Worm (Caenorhabditis elegans) whole organism, young adult: ENCODE results near the gene srg-47.

ENCODE experiments used
- Y95B8A.8 ChIP-seq: fragments of 200-800 bp; sonication (Bioruptor generic); IDR thresholded peaks from 2 replicates; pipeline ENCODE4 v1.3.6; 2022; ENCODE audit warnings: missing genetic modification reagents, missing genetic modification characterization, missing compliant biosample characterization
- ceh-91 ChIP-seq: fragments of 200-800 bp; sonication (Bioruptor generic); IDR thresholded peaks from 2 replicates; pipeline ENCODE4 v1.3.6; 2022; ENCODE audit warnings: missing genetic modification reagents, missing genetic modification characterization, missing compliant biosample characterization
- efl-1 ChIP-seq: fragments of 150-350 bp; optimal IDR thresholded peaks from 2 replicates; lab custom pipeline; 2014; ENCODE audit warnings: missing biosample characterization, missing genetic modification reagents, missing genetic modification characterization
- ekl-4 ChIP-seq: fragments of 200-800 bp; sonication (Bioruptor generic); IDR thresholded peaks from 2 replicates; pipeline ENCODE4 v1.3.6; 2022; ENCODE audit warnings: missing genetic modification reagents, missing genetic modification characterization, missing compliant biosample characterization
- lsl-1 ChIP-seq: fragments of 200-800 bp; sonication (Bioruptor generic); optimal IDR thresholded peaks from 2 replicates; lab custom pipeline; 2018; ENCODE audit warnings: mild to moderate bottlenecking, missing genetic modification characterization, moderate library complexity, missing compliant biosample characterization
- nfya-1 ChIP-seq: sonication (generic microtip); optimal IDR thresholded peaks from 2 replicates; lab custom pipeline; 2017; ENCODE audit warnings: antibody characterized with exemption, missing compliant biosample characterization, missing genetic modification characterization, borderline replicate concordance; ENCODE audit not compliant: insufficient read depth
- nhr-27 ChIP-seq: fragments of 200-800 bp; sonication (Bioruptor generic); optimal IDR thresholded peaks from 2 replicates; lab custom pipeline; 2018; ENCODE audit warnings: mild to moderate bottlenecking, missing genetic modification characterization, moderate library complexity, missing compliant biosample characterization
- nhr-80 ChIP-seq: sonication (generic microtip); optimal IDR thresholded peaks from 2 replicates; lab custom pipeline; 2016; ENCODE audit warnings: missing genetic modification characterization, missing compliant biosample characterization
- pbrm-1 ChIP-seq: fragments of 200-800 bp; sonication (Bioruptor generic); IDR thresholded peaks from 2 replicates; pipeline ENCODE4 v1.3.6; 2022; ENCODE audit warnings: missing genetic modification reagents, missing genetic modification characterization, missing compliant biosample characterization
- rec-8 ChIP-seq, 2 experiments: sonication (generic microtip); optimal IDR thresholded peaks; 2 replicates each; lab custom pipeline; 2016; ENCODE audit warnings: mild to moderate bottlenecking in 2 of 2, missing genetic modification characterization in 2 of 2, missing genetic modification reagents in 2 of 2, missing genotype in 2 of 2, missing biosample characterization in 1 of 2, missing compliant biosample characterization in 1 of 2, moderate library complexity in 1 of 2
- sdz-38 ChIP-seq: sonication (generic microtip); optimal IDR thresholded peaks from 2 replicates; lab custom pipeline; 2016; ENCODE audit warnings: missing genotype, missing genetic modification characterization, missing compliant biosample characterization
- snpc-4 ChIP-seq, 5 experiments: fragments of 150-350 bp in 1 of 5; sonication (generic microtip) in 4 of 5; optimal IDR thresholded peaks; 2 replicates each; lab custom pipeline; 2014 to 2018; ENCODE audit warnings: missing genetic modification characterization in 5 of 5, missing biosample characterization in 3 of 5, antibody characterized with exemption in 2 of 5, mild to moderate bottlenecking in 2 of 5, missing compliant biosample characterization in 2 of 5, missing genotype in 2 of 5, moderate library complexity in 2 of 5, missing genetic modification reagents in 1 of 5
- tlf-1 ChIP-seq: fragments of 200-800 bp; sonication (Bioruptor generic); optimal IDR thresholded peaks from 2 replicates; lab custom pipeline; 2018; ENCODE audit warnings: mild to moderate bottlenecking, missing genetic modification characterization, missing compliant biosample characterization
- unc-130 ChIP-seq: sonication (generic microtip); optimal IDR thresholded peaks from 2 replicates; lab custom pipeline; 2016; ENCODE audit warnings: missing genetic modification reagents, missing genetic modification characterization, missing compliant biosample characterization

- TF ChIP-seq snpc-4 (GFP tag; optimal IDR thresholded peaks at IDR 0.05; lab: Kevin White, UChicago) = no peak
- TF ChIP-seq snpc-4 (tag; optimal IDR thresholded peaks at IDR 0.05; lab: Kevin White, UChicago) = no peak
- TF ChIP-seq rec-8 (tag; optimal IDR thresholded peaks at IDR 0.05; lab: Kevin White, UChicago) = no peak
- TF ChIP-seq sdz-38 = no peak
- TF ChIP-seq efl-1 (GFP tag; lab: Kevin White, UChicago) = no peak
- TF ChIP-seq unc-130 (GFP tag; lab: Kevin White, UChicago) = no peak
- TF ChIP-seq pbrm-1 (GFP tag; lab: Robert Waterston, UW) = no peak
- TF ChIP-seq nfya-1 (tag; lab: Kevin White, UChicago) = no peak
- no peak for TF ChIP-seq lsl-1 (GFP tag; lab: Kevin White, UChicago)
- no peak for TF ChIP-seq ekl-4 (GFP tag; lab: Robert Waterston, UW)
- no peak for TF ChIP-seq Y95B8A.8 (GFP tag; lab: Robert Waterston, UW)
- TF ChIP-seq nhr-27 (tag; lab: Kevin White, UChicago) = no peak
- no peak for TF ChIP-seq tlf-1 (GFP tag; lab: Kevin White, UChicago)
- TF ChIP-seq nhr-80 = no peak
- no peak for TF ChIP-seq ceh-91 (GFP tag; lab: Robert Waterston, UW)
Measured at ce11 chrV:14518010-14518409, 38.1 kb downstream of the srg-47 start, which contains the start of gene R02D5.6.
